Worm (Caenorhabditis elegans) whole organism, L3 larva: ENCODE data around the gene usp-14.

Experiments used
- R02D3.7 ChIP-seq: fragments of 150-350 bp; optimal IDR thresholded peaks from 2 replicates; lab custom pipeline; 2014; ENCODE audit warnings: missing biosample characterization, missing genetic modification characterization
- ZK546.5 ChIP-seq: sonication (generic microtip); optimal IDR thresholded peaks from 2 replicates; lab custom pipeline; 2017; ENCODE audit warnings: missing biosample characterization, missing genetic modification characterization
- aly-2 ChIP-seq: fragments of 150-350 bp; optimal IDR thresholded peaks from 2 replicates; lab custom pipeline; 2014; ENCODE audit warnings: missing biosample characterization, missing genetic modification characterization
- ama-1 ChIP-seq: fragments of 150-350 bp; optimal IDR thresholded peaks from 2 replicates; lab custom pipeline; 2018
- ceh-16 ChIP-seq: sonication (generic microtip); optimal IDR thresholded peaks from 2 replicates; lab custom pipeline; 2017; ENCODE audit warnings: missing biosample characterization, missing genetic modification characterization
- ceh-28 ChIP-seq: fragments of 150-350 bp; optimal IDR thresholded peaks from 2 replicates; lab custom pipeline; 2014; ENCODE audit warnings: missing biosample characterization, missing genetic modification reagents, missing genetic modification characterization
- ceh-82 ChIP-seq: fragments of 150-350 bp; optimal IDR thresholded peaks from 2 replicates; lab custom pipeline; 2014; ENCODE audit warnings: missing biosample characterization, missing genetic modification characterization
- egl-27 ChIP-seq: sonication (generic microtip); optimal IDR thresholded peaks from 4 replicates; lab custom pipeline; 2017; ENCODE audit warnings: missing biosample characterization, missing genetic modification reagents, missing genetic modification characterization
- elt-1 ChIP-seq: fragments of 150-350 bp; optimal IDR thresholded peaks from 2 replicates; lab custom pipeline; 2014; ENCODE audit warnings: missing biosample characterization, missing genetic modification characterization
- elt-2 ChIP-seq: sonication (generic microtip); optimal IDR thresholded peaks from 2 replicates; lab custom pipeline; 2016; ENCODE audit warnings: missing genetic modification reagents, mild to moderate bottlenecking, missing genetic modification characterization, missing compliant biosample characterization
- elt-3 ChIP-seq, 3 experiments: fragments of 150-350 bp in 1 of 3; sonication (generic microtip) in 2 of 3; optimal IDR thresholded peaks; 2 replicates in 2 of 3; 4 replicates in 1 of 3; lab custom pipeline; 2014 to 2017; ENCODE audit warnings: missing biosample characterization in 3 of 3, missing genetic modification characterization in 3 of 3
- eor-1 ChIP-seq, 2 experiments: fragments of 150-350 bp; optimal IDR thresholded peaks; 2 replicates each; lab custom pipeline; 2014 to 2018; ENCODE audit warnings: missing biosample characterization in 2 of 2, missing genetic modification characterization in 2 of 2
- fkh-10 ChIP-seq: sonication (generic microtip); optimal IDR thresholded peaks from 2 replicates; lab custom pipeline; 2017; ENCODE audit warnings: missing biosample characterization, missing genetic modification reagents, missing genetic modification characterization
- fkh-2 ChIP-seq: fragments of 150-350 bp; optimal IDR thresholded peaks from 2 replicates; lab custom pipeline; 2014; ENCODE audit warnings: missing biosample characterization, missing genetic modification reagents, missing genetic modification characterization
- hmg-11 ChIP-seq: sonication (generic microtip); optimal IDR thresholded peaks from 2 replicates; lab custom pipeline; 2016; ENCODE audit warnings: missing genetic modification characterization, missing compliant biosample characterization
- jun-1 ChIP-seq: fragments of 150-350 bp; optimal IDR thresholded peaks from 2 replicates; lab custom pipeline; 2014; ENCODE audit warnings: missing biosample characterization, missing genetic modification reagents, missing genetic modification characterization
- lin-15B ChIP-seq: fragments of 150-350 bp; optimal IDR thresholded peaks from 2 replicates; lab custom pipeline; 2014; ENCODE audit warnings: missing biosample characterization, missing genetic modification characterization
- lin-39 ChIP-seq: fragments of 150-350 bp; optimal IDR thresholded peaks from 2 replicates; lab custom pipeline; 2018; ENCODE audit warnings: missing biosample characterization, missing genetic modification reagents, missing genetic modification characterization
- lsy-12 ChIP-seq: sonication (generic microtip); optimal IDR thresholded peaks from 2 replicates; lab custom pipeline; 2016; ENCODE audit warnings: mild to moderate bottlenecking, missing genetic modification characterization, missing compliant biosample characterization
- mdl-1 ChIP-seq: fragments of 150-350 bp; optimal IDR thresholded peaks from 2 replicates; lab custom pipeline; 2014; ENCODE audit warnings: missing biosample characterization, missing genetic modification characterization
- mml-1 ChIP-seq: fragments of 150-350 bp; sonication (generic microtip); optimal IDR thresholded peaks from 3 replicates; lab custom pipeline; 2014; ENCODE audit warnings: missing biosample characterization, missing genetic modification characterization
- nfya-1 ChIP-seq: sonication (generic microtip); optimal IDR thresholded peaks from 2 replicates; lab custom pipeline; 2017; ENCODE audit warnings: missing genetic modification characterization, mild to moderate bottlenecking, missing compliant biosample characterization, antibody characterized with exemption, moderate library complexity; ENCODE audit not compliant: insufficient read depth
- nhr-12 ChIP-seq: fragments of 150-350 bp; optimal IDR thresholded peaks from 2 replicates; lab custom pipeline; 2014; ENCODE audit warnings: missing biosample characterization, missing genetic modification characterization
- nhr-23 ChIP-seq: fragments of 150-350 bp; optimal IDR thresholded peaks from 2 replicates; lab custom pipeline; 2014; ENCODE audit warnings: missing biosample characterization, missing genetic modification reagents, missing genetic modification characterization
- nhr-237 ChIP-seq: fragments of 150-350 bp; optimal IDR thresholded peaks from 2 replicates; lab custom pipeline; 2014; ENCODE audit warnings: missing biosample characterization, missing genetic modification characterization
- nhr-25 ChIP-seq: sonication (generic microtip); optimal IDR thresholded peaks from 2 replicates; lab custom pipeline; 2017; ENCODE audit warnings: missing biosample characterization, missing genetic modification characterization
- nhr-43 ChIP-seq: sonication (generic microtip); optimal IDR thresholded peaks from 2 replicates; lab custom pipeline; 2016; ENCODE audit warnings: mild to moderate bottlenecking, missing genetic modification characterization, missing compliant biosample characterization; ENCODE audit not compliant: poor library complexity, severe bottlenecking
- nhr-67 ChIP-seq: fragments of 150-350 bp; optimal IDR thresholded peaks from 2 replicates; lab custom pipeline; 2014; ENCODE audit warnings: missing biosample characterization, missing genetic modification characterization
- nhr-77 ChIP-seq: fragments of 150-350 bp; optimal IDR thresholded peaks from 2 replicates; lab custom pipeline; 2014; ENCODE audit warnings: missing biosample characterization, missing genetic modification characterization
- pha-4 ChIP-seq: fragments of 150-350 bp; optimal IDR thresholded peaks from 2 replicates; lab custom pipeline; 2014; ENCODE audit warnings: missing biosample characterization, missing genetic modification reagents, missing genetic modification characterization
- pqm-1 ChIP-seq: fragments of 150-350 bp; optimal IDR thresholded peaks from 2 replicates; lab custom pipeline; 2017; ENCODE audit warnings: missing biosample characterization, missing genetic modification characterization, inconsistent platforms
- sea-2 ChIP-seq: fragments of 150-350 bp; sonication (generic microtip); optimal IDR thresholded peaks from 4 replicates; lab custom pipeline; 2014; ENCODE audit warnings: missing biosample characterization, missing genetic modification reagents, missing genetic modification characterization
- skn-1 ChIP-seq: fragments of 150-350 bp; optimal IDR thresholded peaks from 2 replicates; lab custom pipeline; 2014; ENCODE audit warnings: missing biosample characterization, missing genetic modification characterization
- snpc-4 ChIP-seq: fragments of 150-350 bp; optimal IDR thresholded peaks from 2 replicates; lab custom pipeline; 2014; ENCODE audit warnings: missing biosample characterization, missing genetic modification characterization
- tbx-2 ChIP-seq: sonication (generic microtip); optimal IDR thresholded peaks from 2 replicates; lab custom pipeline; 2016; ENCODE audit warnings: mild to moderate bottlenecking, missing genetic modification characterization, missing compliant biosample characterization
- unc-39 ChIP-seq: sonication (generic microtip); optimal IDR thresholded peaks from 4 replicates; lab custom pipeline; 2017; ENCODE audit warnings: missing biosample characterization, missing genetic modification characterization
- unc-62 ChIP-seq: fragments of 150-350 bp; sonication (generic microtip); optimal IDR thresholded peaks from 4 replicates; lab custom pipeline; 2014; ENCODE audit warnings: missing biosample characterization, missing genetic modification reagents, missing genetic modification characterization
- zag-1 ChIP-seq: fragments of 150-350 bp; optimal IDR thresholded peaks from 2 replicates; lab custom pipeline; 2014; ENCODE audit warnings: missing biosample characterization, missing genetic modification characterization
- ztf-11 ChIP-seq: fragments of 150-350 bp; optimal IDR thresholded peaks from 2 replicates; lab custom pipeline; 2014; ENCODE audit warnings: missing biosample characterization, missing genetic modification characterization
- ztf-4 ChIP-seq: fragments of 150-350 bp; optimal IDR thresholded peaks from 2 replicates; lab custom pipeline; 2014; ENCODE audit warnings: missing biosample characterization, missing genetic modification characterization

usp-14 gene

ce11 chrII:14437922-14438458 lies 50.5 kb downstream of the usp-14 start, which contains the start of gene K04B12.2:
K04B12.2 (minus strand) TSS chrII:14437972.
- peak; percentile 89 for TF ChIP-seq elt-2 (tag; lab: Kevin White, UChicago)
- peak; percentile 89 for TF ChIP-seq pqm-1
- no peak for TF ChIP-seq ZK546.5
- peak; percentile 35 for TF ChIP-seq elt-1
- no peak for TF ChIP-seq ama-1
- TF ChIP-seq aly-2 (tag; lab: Kevin White, UChicago): peak; percentile 0
- no peak for TF ChIP-seq fkh-2
- no peak for TF ChIP-seq unc-62 (GFP tag; lab: Kevin White, UChicago)
- no peak for TF ChIP-seq sea-2 (GFP tag; lab: Kevin White, UChicago)
- TF ChIP-seq ztf-4 (tag; lab: Kevin White, UChicago): no peak
- no peak for TF ChIP-seq ceh-16
- TF ChIP-seq pha-4: peak; percentile 85
- TF ChIP-seq nhr-67 (tag; lab: Kevin White, UChicago): no peak
- peak; percentile 57 for TF ChIP-seq jun-1 (tag; lab: Kevin White, UChicago)
- peak; percentile 12 for TF ChIP-seq snpc-4 (tag; lab: Kevin White, UChicago)
- TF ChIP-seq nfya-1 (tag; lab: Kevin White, UChicago): peak; percentile 86
- TF ChIP-seq lin-39 (tag; lab: Kevin White, UChicago): no peak
- peak; percentile 53 for TF ChIP-seq lin-15B
- no peak for TF ChIP-seq nhr-12 (tag; lab: Kevin White, UChicago)
- peak; percentile 25 for TF ChIP-seq skn-1
- peak; percentile 6 for TF ChIP-seq nhr-77
- peak; percentile 45 for TF ChIP-seq ceh-28
- TF ChIP-seq egl-27 (tag; lab: Kevin White, UChicago): no peak
- TF ChIP-seq tbx-2 (tag; lab: Kevin White, UChicago): no peak
- no peak for TF ChIP-seq elt-3 (tag; optimal IDR thresholded peaks at IDR 0.05; lab: Kevin White, UChicago)
- TF ChIP-seq nhr-23 (tag; lab: Kevin White, UChicago): peak; percentile 43
- TF ChIP-seq fkh-10: no peak
- no peak for TF ChIP-seq nhr-237 (tag; lab: Kevin White, UChicago)
- TF ChIP-seq nhr-25 (tag; lab: Kevin White, UChicago): peak; percentile 67
- no peak for TF ChIP-seq lsy-12 (tag; lab: Kevin White, UChicago)
- TF ChIP-seq ceh-82 (tag; lab: Kevin White, UChicago): no peak
- TF ChIP-seq ztf-11 (tag; lab: Kevin White, UChicago): no peak
- peak; percentile 91 for TF ChIP-seq hmg-11 (tag; lab: Kevin White, UChicago)
- TF ChIP-seq R02D3.7 (tag; lab: Kevin White, UChicago): peak; percentile 6

- TF ChIP-seq tbx-2 (tag; lab: Kevin White, UChicago): no peak
- TF ChIP-seq mml-1 (tag; lab: Kevin White, UChicago): no peak
- no peak for TF ChIP-seq mdl-1 (tag; lab: Kevin White, UChicago)
- no peak for TF ChIP-seq nhr-23 (tag; lab: Kevin White, UChicago)
- no peak for TF ChIP-seq ztf-11 (tag; lab: Kevin White, UChicago)
- TF ChIP-seq eor-1 (tag; optimal IDR thresholded peaks at IDR 0.05; lab: Kevin White, UChicago): no peak
- no peak for TF ChIP-seq ztf-4 (tag; lab: Kevin White, UChicago)
- no peak for TF ChIP-seq nhr-43
- TF ChIP-seq nhr-237 (tag; lab: Kevin White, UChicago): no peak
- TF ChIP-seq snpc-4 (tag; lab: Kevin White, UChicago): no peak
- no peak for TF ChIP-seq zag-1
- TF ChIP-seq elt-3 (tag; optimal IDR thresholded peaks at IDR 0.05; lab: Kevin White, UChicago): no peak
- no peak for TF ChIP-seq nfya-1 (tag; lab: Kevin White, UChicago)
- TF ChIP-seq lin-15B: no peak
- no peak for TF ChIP-seq elt-1
- TF ChIP-seq unc-62 (GFP tag; lab: Kevin White, UChicago): no peak
- TF ChIP-seq pha-4: no peak
- no peak for TF ChIP-seq unc-39 (tag; lab: Kevin White, UChicago)
- TF ChIP-seq fkh-2: no peak
- TF ChIP-seq, all 47 proteins: peak for 0
Observed at ce11 chrII:14437116-14437515, 51.4 kb downstream of the usp-14 start.
